Fruit fly (Drosophila melanogaster) whole organism, embryonic: ENCODE measurements around the gene CG13097.

ENCODE experiments used
- Aef1 ChIP-seq: fragments of 200-800 bp; sonication (Bioruptor generic); IDR thresholded peaks from 3 replicates; pipeline ENCODE4 v1.3.6; 2022; ENCODE audit warnings: missing biosample characterization, missing genetic modification characterization
- Atf6 ChIP-seq: fragments of 200-800 bp; sonication (Bioruptor generic); IDR thresholded peaks from 2 replicates; pipeline ENCODE4 v1.3.6; 2022; ENCODE audit warnings: missing biosample characterization, missing genetic modification characterization
- BEAF-32 ChIP-seq: fragments of 200-800 bp; sonication (Bioruptor generic); optimal IDR thresholded peaks from 3 replicates; lab custom pipeline; 2017; ENCODE audit warnings: missing biosample characterization, missing genetic modification characterization, mild to moderate bottlenecking, moderate library complexity, missing genetic modification reagents
- BtbVII ChIP-seq: fragments of 200-800 bp; sonication (Bioruptor generic); optimal IDR thresholded peaks from 3 replicates; lab custom pipeline; 2017; ENCODE audit warnings: missing biosample characterization, mild to moderate bottlenecking, missing genetic modification characterization
- CG10147 ChIP-seq: fragments of 200-800 bp; sonication (Bioruptor generic); optimal IDR thresholded peaks from 2 replicates; lab custom pipeline; 2019; ENCODE audit warnings: missing biosample characterization, mild to moderate bottlenecking, missing genetic modification characterization, moderate library complexity
- CG10209 ChIP-seq: fragments of 200-800 bp; sonication (Bioruptor generic); optimal IDR thresholded peaks from 3 replicates; lab custom pipeline; 2017; ENCODE audit warnings: missing biosample characterization, mild to moderate bottlenecking, missing genetic modification characterization, missing genetic modification reagents
- CG10267 ChIP-seq: fragments of 200-800 bp; sonication (Bioruptor generic); optimal IDR thresholded peaks from 2 replicates; lab custom pipeline; 2018; ENCODE audit warnings: missing biosample characterization, mild to moderate bottlenecking, missing genetic modification characterization, moderate library complexity
- CG1233 ChIP-seq: fragments of 200-800 bp; sonication (Bioruptor generic); optimal IDR thresholded peaks from 4 replicates; lab custom pipeline; 2018; ENCODE audit warnings: missing biosample characterization, mild to moderate bottlenecking, missing genetic modification characterization
- CG12769 ChIP-seq: fragments of 200-800 bp; sonication (Bioruptor generic); optimal IDR thresholded peaks from 2 replicates; lab custom pipeline; 2019; ENCODE audit warnings: missing biosample characterization, mild to moderate bottlenecking, missing genetic modification characterization, moderate library complexity
- CG14710 ChIP-seq: fragments of 200-800 bp; sonication (Bioruptor generic); optimal IDR thresholded peaks from 3 replicates; lab custom pipeline; 2019; ENCODE audit warnings: missing biosample characterization, mild to moderate bottlenecking, missing genetic modification characterization, moderate library complexity
- CG1603 ChIP-seq: fragments of 200-800 bp; sonication (Bioruptor generic); optimal IDR thresholded peaks from 2 replicates; lab custom pipeline; 2019; ENCODE audit warnings: missing biosample characterization, mild to moderate bottlenecking, missing genetic modification characterization, moderate library complexity
- CG16815 ChIP-seq: fragments of 200-800 bp; sonication (Bioruptor generic); optimal IDR thresholded peaks from 3 replicates; lab custom pipeline; 2017; ENCODE audit warnings: missing biosample characterization, mild to moderate bottlenecking, missing genetic modification characterization
- CG17612 ChIP-seq: fragments of 200-800 bp; sonication (Bioruptor generic); IDR thresholded peaks from 2 replicates; pipeline ENCODE4 v1.3.6; 2022; ENCODE audit warnings: missing biosample characterization, missing genetic modification characterization
- CG17802 ChIP-seq: fragments of 200-800 bp; sonication (Bioruptor generic); optimal IDR thresholded peaks from 2 replicates; lab custom pipeline; 2018; ENCODE audit warnings: missing biosample characterization, mild to moderate bottlenecking, missing genetic modification characterization, moderate library complexity
- CG18599 ChIP-seq: fragments of 200-800 bp; sonication (Bioruptor generic); optimal IDR thresholded peaks from 3 replicates; lab custom pipeline; 2017; ENCODE audit warnings: missing biosample characterization, missing genetic modification characterization, mild to moderate bottlenecking, moderate library complexity, missing genetic modification reagents
- CG2712 ChIP-seq: fragments of 200-800 bp; optimal IDR thresholded peaks from 3 replicates; lab custom pipeline; 2019; ENCODE audit warnings: missing biosample characterization, mild to moderate bottlenecking, missing genetic modification characterization, moderate library complexity
- CG2875 ChIP-seq: fragments of 200-800 bp; sonication (Bioruptor generic); optimal IDR thresholded peaks from 2 replicates; lab custom pipeline; 2017; ENCODE audit warnings: missing biosample characterization, mild to moderate bottlenecking, missing genetic modification characterization, missing genetic modification reagents
- CG32767 ChIP-seq: fragments of 200-800 bp; sonication (Bioruptor generic); IDR thresholded peaks from 2 replicates; pipeline ENCODE4 v1.3.6; 2022; ENCODE audit warnings: missing biosample characterization, missing genetic modification characterization
- CG3726 ChIP-seq: fragments of 200-800 bp; sonication (Bioruptor generic); IDR thresholded peaks from 3 replicates; pipeline ENCODE4, ENCODE4 v1.3.6; 2022; ENCODE audit warnings: missing biosample characterization, missing genetic modification characterization
- CG4707 ChIP-seq: fragments of 200-800 bp; sonication (Bioruptor generic); optimal IDR thresholded peaks from 2 replicates; lab custom pipeline; 2018; ENCODE audit warnings: missing biosample characterization, mild to moderate bottlenecking, missing genetic modification characterization, moderate library complexity
- D ChIP-seq, 2 experiments: fragments of 200-800 bp in 1 of 2; fragments of >200 bp in 1 of 2; sonication (Bioruptor generic) in 1 of 2; optimal IDR thresholded peaks; 2 replicates in 1 of 2; 3 replicates in 1 of 2; lab custom pipeline; 2017; ENCODE audit warnings: mild to moderate bottlenecking in 1 of 2, missing biosample characterization in 1 of 2, missing genetic modification characterization in 1 of 2, missing genetic modification reagents in 1 of 2
- Dad ChIP-seq: fragments of 200-800 bp; sonication (Bioruptor generic); optimal IDR thresholded peaks from 3 replicates; lab custom pipeline; 2016; ENCODE audit warnings: missing biosample characterization, missing genetic modification characterization
- Doc3 ChIP-seq: fragments of 200-800 bp; sonication (Bioruptor generic); IDR thresholded peaks from 3 replicates; pipeline ENCODE4 v1.3.6; 2022; ENCODE audit warnings: missing biosample characterization, missing genetic modification characterization; ENCODE audit not compliant: partially characterized antibody
- HLH4C ChIP-seq: fragments of 200-800 bp; sonication (Bioruptor generic); IDR thresholded peaks from 3 replicates; pipeline ENCODE4 v1.3.6; 2022; ENCODE audit warnings: missing biosample characterization, missing genetic modification characterization; ENCODE audit not compliant: partially characterized antibody
- Hmr ChIP-seq: fragments of 200-800 bp; sonication (Bioruptor generic); optimal IDR thresholded peaks from 3 replicates; lab custom pipeline; 2017; ENCODE audit warnings: mild to moderate bottlenecking, missing biosample characterization, missing genetic modification reagents, missing genetic modification characterization
- MBD-R2 ChIP-seq: fragments of 200-800 bp; sonication (Bioruptor generic); IDR thresholded peaks from 2 replicates; pipeline ENCODE4 v1.3.6; 2022; ENCODE audit warnings: missing biosample characterization, missing genetic modification characterization
- TFAM ChIP-seq: fragments of 200-800 bp; sonication (Bioruptor generic); optimal IDR thresholded peaks from 2 replicates; lab custom pipeline; 2017; ENCODE audit warnings: missing biosample characterization, missing genetic modification characterization, inconsistent platforms
- bab2 ChIP-seq: fragments of 200-800 bp; sonication (Bioruptor generic); optimal IDR thresholded peaks from 2 replicates; lab custom pipeline; 2016; ENCODE audit warnings: missing biosample characterization, missing genetic modification characterization
- bigmax ChIP-seq: fragments of 200-800 bp; sonication (Bioruptor generic); optimal IDR thresholded peaks from 2 replicates; lab custom pipeline; 2018; ENCODE audit warnings: missing biosample characterization, mild to moderate bottlenecking, missing genetic modification characterization
- cwo ChIP-seq: fragments of 200-800 bp; sonication (Bioruptor generic); optimal IDR thresholded peaks from 3 replicates; lab custom pipeline; 2017; ENCODE audit warnings: missing biosample characterization, missing genetic modification characterization, mild to moderate bottlenecking, moderate library complexity, missing genetic modification reagents
- gcm ChIP-seq: fragments of 200-800 bp; sonication (Bioruptor generic); optimal IDR thresholded peaks from 2 replicates; lab custom pipeline; 2019; ENCODE audit warnings: missing biosample characterization, mild to moderate bottlenecking, missing genetic modification characterization, moderate library complexity
- gt ChIP-seq: fragments of 200-800 bp; sonication (Bioruptor generic); IDR thresholded peaks from 2 replicates; pipeline ENCODE4 v1.3.6; 2022; ENCODE audit warnings: missing biosample characterization, missing genetic modification characterization
- hbn ChIP-seq: fragments of 200-800 bp; sonication (Bioruptor generic); IDR thresholded peaks from 2 replicates; pipeline ENCODE4 v1.3.6; 2022; ENCODE audit warnings: missing biosample characterization, missing genetic modification characterization; ENCODE audit not compliant: partially characterized antibody
- ind ChIP-seq: fragments of 200-800 bp; sonication (Bioruptor generic); optimal IDR thresholded peaks from 3 replicates; lab custom pipeline; 2016; ENCODE audit warnings: missing biosample characterization, missing genetic modification characterization
- luna ChIP-seq: fragments of 200-800 bp; sonication (Bioruptor generic); optimal IDR thresholded peaks from 2 replicates; lab custom pipeline; 2016; ENCODE audit warnings: missing biosample characterization, missing genetic modification characterization
- oc ChIP-seq: fragments of 200-800 bp; sonication (Bioruptor generic); optimal IDR thresholded peaks from 2 replicates; lab custom pipeline; 2018; ENCODE audit warnings: missing biosample characterization, mild to moderate bottlenecking, missing genetic modification characterization, moderate library complexity
- pan ChIP-seq, 4 experiments: fragments of >200 bp in 3 of 4; fragments of 200-800 bp in 1 of 4; sonication (Bioruptor generic) in 1 of 4; optimal IDR thresholded peaks in 3 of 4; IDR thresholded peaks in 1 of 4; 2 replicates each; pipeline versions ENCODE4 v1.3.6 to Lab custom; 2017 to 2022; ENCODE audit warnings: missing biosample characterization in 2 of 4, missing genetic modification characterization in 2 of 4, mixed read lengths in 1 of 4
- sim ChIP-seq: fragments of 200-800 bp; sonication (Bioruptor generic); IDR thresholded peaks from 2 replicates; pipeline ENCODE4 v1.3.6; 2022; ENCODE audit warnings: missing biosample characterization, missing genetic modification characterization
- stc ChIP-seq: fragments of 200-800 bp; sonication (Bioruptor generic); IDR thresholded peaks from 2 replicates; pipeline ENCODE4 v1.3.6; 2022; ENCODE audit warnings: missing biosample characterization, missing genetic modification characterization
- trem ChIP-seq: fragments of 200-800 bp; optimal IDR thresholded peaks from 3 replicates; lab custom pipeline; 2019; ENCODE audit warnings: missing biosample characterization, mild to moderate bottlenecking, missing genetic modification characterization, moderate library complexity
- ttk ChIP-seq: fragments of 200-800 bp; sonication (Bioruptor generic); IDR thresholded peaks from 2 replicates; pipeline ENCODE4 v2.1.2; 2022; ENCODE audit warnings: missing biosample characterization, missing genetic modification characterization
- tup ChIP-seq: fragments of 200-800 bp; sonication (Bioruptor generic); optimal IDR thresholded peaks from 2 replicates; lab custom pipeline; 2016; ENCODE audit warnings: missing biosample characterization, mild to moderate bottlenecking, missing genetic modification characterization, moderate library complexity
- usp ChIP-seq: fragments of >200 bp; optimal IDR thresholded peaks from 2 replicates; lab custom pipeline; 2017; ENCODE audit warnings: missing biosample characterization, missing genetic modification characterization
- vvl ChIP-seq: fragments of 200-800 bp; sonication (Bioruptor generic); IDR thresholded peaks from 2 replicates; pipeline ENCODE4 v1.3.6; 2022; ENCODE audit warnings: missing biosample characterization, missing genetic modification characterization
- zf30C ChIP-seq: fragments of 200-800 bp; sonication (Bioruptor generic); optimal IDR thresholded peaks from 3 replicates; lab custom pipeline; 2018; ENCODE audit warnings: missing biosample characterization, mild to moderate bottlenecking, missing genetic modification characterization

CG13097 gene

DNA sequence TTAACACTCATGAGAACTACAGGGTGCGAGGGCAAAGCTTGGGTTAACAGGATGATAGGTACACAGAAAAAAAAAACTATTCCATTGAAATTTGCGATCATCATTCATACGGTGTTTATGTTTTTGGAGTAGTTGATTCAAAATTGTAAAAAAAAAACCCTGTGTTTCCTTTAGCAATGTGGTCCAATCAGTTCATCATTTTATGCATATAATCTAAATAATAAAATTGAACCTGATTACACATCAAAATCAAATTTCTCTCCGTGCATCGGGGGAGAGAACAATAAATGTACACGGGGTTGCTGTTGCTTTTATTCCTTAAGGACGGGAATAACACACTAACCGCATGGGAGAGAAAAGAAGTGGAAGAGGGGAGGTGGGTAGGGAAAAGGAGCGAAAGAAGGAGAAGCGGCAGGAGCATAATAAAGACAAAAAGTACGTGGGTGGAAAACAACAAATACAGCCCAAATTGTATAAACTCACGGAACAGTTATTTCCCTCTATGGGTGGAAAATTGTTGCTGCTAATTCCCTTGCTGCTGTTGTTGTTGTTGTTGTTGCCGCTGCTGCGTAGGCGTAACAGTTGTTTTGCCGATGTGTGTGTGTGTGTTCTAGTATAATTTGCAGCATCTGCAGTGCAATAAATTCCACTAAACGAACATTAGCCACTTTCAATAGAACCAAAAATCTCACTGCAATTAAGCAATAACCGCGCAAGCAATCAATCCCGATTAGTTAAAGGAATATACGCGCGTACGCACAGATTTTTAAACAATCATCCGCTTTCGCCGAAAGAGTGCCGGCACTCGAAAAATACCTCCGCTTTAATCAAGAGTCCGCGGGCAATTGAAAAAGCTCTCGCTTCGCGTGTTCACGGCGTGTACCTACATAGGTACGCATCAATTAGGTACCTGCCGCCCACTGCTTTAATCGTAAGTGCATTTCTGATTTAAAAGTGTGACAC, 51.2 kb downstream of the CG13097 start, which contains the start of gene Agpat2:
Agpat2 (minus strand) TSS at position 851 of the 963 bp plus-strand sequence.
- TF ChIP-seq Doc3 (no peak), oc (tag; lab: Kevin White, UChicago) (peak; percentile 86), CG10147 (peak; percentile 80), CG32767 (peak; percentile 63; the same call in 1 of the 2 replicates), sim (GFP tag; lab: Robert Waterston, UW) (0 out of 2 replicates have a peak, but pooled peaks have one; percentile 61), gcm (GFP tag; lab: Kevin White, UChicago) (peak; percentile 83), ttk (GFP tag; lab: Robert Waterston, UW) (peak; percentile 67), Hmr (peak; percentile 87), CG1233 (GFP tag; lab: Kevin White, UChicago) (peak; percentile 81), bab2 (GFP tag; lab: Kevin White, UChicago) (peak; percentile 85), CG17612 (GFP tag; lab: Robert Waterston, UW) (no peak; the same call in 1 of the 2 replicates), CG2712 (tag; lab: Kevin White, UChicago) (peak; percentile 88), CG1603 (tag; lab: Kevin White, UChicago) (peak; percentile 76), D (optimal IDR thresholded peaks at IDR 0.05; lab: Kevin White, UChicago) (no peak), D (GFP tag; optimal IDR thresholded peaks at IDR 0.05; lab: Kevin White, UChicago) (peak; percentile 85), hbn (GFP tag; lab: Robert Waterston, UW) (no peak), bigmax (GFP tag; lab: Kevin White, UChicago) (no peak), Atf6 (GFP tag; lab: Robert Waterston, UW) (peak; percentile 73), trem (tag; lab: Kevin White, UChicago) (peak; percentile 81), BtbVII (GFP tag; lab: Kevin White, UChicago) (peak; percentile 82), CG14710 (tag; lab: Kevin White, UChicago) (peak; percentile 85), vvl (GFP tag; lab: Robert Waterston, UW) (peak; percentile 88), cwo (GFP tag; lab: Kevin White, UChicago) (peak; percentile 83), ind (GFP tag; lab: Kevin White, UChicago) (peak; percentile 86), CG4707 (GFP tag; lab: Kevin White, UChicago) (peak; percentile 60), CG10209 (GFP tag; lab: Kevin White, UChicago) (peak; percentile 83), CG10267 (tag; lab: Kevin White, UChicago) (peak; percentile 80), gt (GFP tag; lab: Robert Waterston, UW) (no peak), stc (peak; percentile 81), CG16815 (GFP tag; lab: Kevin White, UChicago) (peak; percentile 69), Dad (GFP tag; lab: Kevin White, UChicago) (peak; percentile 75), HLH4C (GFP tag; lab: Robert Waterston, UW) (no peak), CG17802 (tag; lab: Kevin White, UChicago) (peak; percentile 28), MBD-R2 (peak; percentile 42; the same call in 1 of the 2 replicates), BEAF-32 (GFP tag; lab: Kevin White, UChicago) (no peak), usp (GFP tag; lab: Kevin White, UChicago) (no peak), CG3726 (GFP tag; lab: Robert Waterston, UW) (peak; percentile 78; the same call in 2 of the 3 replicates), Aef1 (GFP tag; lab: Robert Waterston, UW) (peak; percentile 52), luna (GFP tag; lab: Kevin White, UChicago) (no peak), pan (optimal IDR thresholded peaks at IDR 0.05; lab: Kevin White, UChicago) (no peak), pan (GFP tag; optimal IDR thresholded peaks at IDR 0.05 in 1 of 2, IDR thresholded peaks at IDR 0.05 in 1 of 2) (peak in 1 of 2 experiments; percentile 86), CG12769 (tag; lab: Kevin White, UChicago) (peak; percentile 72), zf30C (GFP tag; lab: Kevin White, UChicago) (peak; percentile 89), TFAM (GFP tag; lab: Kevin White, UChicago) (peak; percentile 19), tup (GFP tag; lab: Kevin White, UChicago) (peak; percentile 71), CG2875 (GFP tag; lab: Kevin White, UChicago) (peak; percentile 56), CG18599 (GFP tag; lab: Kevin White, UChicago) (peak; percentile 93)
